Worm (Caenorhabditis elegans): ENCODE data around the gene tmem-145.

tmem-145 gene

ce11 chrX:12080581-12081162, 7.0 kb upstream of the tmem-145 start (continued):
- TF ChIP-seq D2030.7 (GFP tag; IDR thresholded peaks at IDR 0.05) (no peak), F22D6.2 (tag; optimal IDR thresholded peaks at IDR 0.05) (no peak), cebp-1 (GFP tag; IDR thresholded peaks at IDR 0.05) (no peak), cebp-1 (tag; optimal IDR thresholded peaks at IDR 0.05) (no peak)

ce11 chrX:12068250-12068649, 5.4 kb downstream of the tmem-145 start, which contains the start of gene lgc-24:
lgc-24 (plus strand) TSS chrX:12068550.
- TF ChIP-seq efl-1 (GFP tag; optimal IDR thresholded peaks at IDR 0.05) (no peak), atf-7 (tag; optimal IDR thresholded peaks at IDR 0.05) (no peak), C17E4.6 (GFP tag; IDR thresholded peaks at IDR 0.05) (no peak), Y56A3A.18 (GFP tag; IDR thresholded peaks at IDR 0.05) (no peak), Y53G8AR.9 (GFP tag; conservative IDR thresholded peaks at IDR 0.05) (no peak), mes-4 (tag; optimal IDR thresholded peaks at IDR 0.05) (no peak), pha-4 (tag; optimal IDR thresholded peaks at IDR 0.05) (no peak), madf-6 (GFP tag; IDR thresholded peaks at IDR 0.05) (no peak), akir-1 (GFP tag; optimal IDR thresholded peaks at IDR 0.05) (no peak), ztf-26 (tag; optimal IDR thresholded peaks at IDR 0.05) (no peak), ceh-79 (tag; optimal IDR thresholded peaks at IDR 0.05) (no peak), mel-28 (tag; optimal IDR thresholded peaks at IDR 0.05; ENCODE audit: borderline replicate concordance) (no peak), lin-40 (tag; optimal IDR thresholded peaks at IDR 0.05) (no peak), rec-8 (tag; optimal IDR thresholded peaks at IDR 0.05) (no peak)

ce11 chrX:12064908-12065307, 8.8 kb downstream of the tmem-145 start, which contains the start of gene lgc-23:
lgc-23 (plus strand) TSS chrX:12065208.
- TF ChIP-seq ceh-40 (GFP tag; IDR thresholded peaks at IDR 0.05) (no peak), lag-1 (GFP tag; IDR thresholded peaks at IDR 0.05) (no peak)

ce11 chrX:12056973-12057372, 16.7 kb downstream of the tmem-145 start, which contains the start of gene B0198.3:
B0198.3 (minus strand) TSS chrX:12057073.
- TF ChIP-seq F55B11.4 (tag; optimal IDR thresholded peaks at IDR 0.05; ENCODE audit: borderline replicate concordance, insufficient read depth) = no peak
- no peak for TF ChIP-seq mes-4 (tag; optimal IDR thresholded peaks at IDR 0.05)
- TF ChIP-seq B0261.1 (tag; optimal IDR thresholded peaks at IDR 0.05) = no peak
- no peak for TF ChIP-seq hlh-26 (GFP tag; conservative IDR thresholded peaks at IDR 0.05)
- no peak for TF ChIP-seq Y67H2A.10 (GFP tag; conservative IDR thresholded peaks at IDR 0.05)
- no peak for TF ChIP-seq mcd-1 (GFP tag; IDR thresholded peaks at IDR 0.05)

- TF ChIP-seq dox-1 (GFP tag; IDR thresholded peaks at IDR 0.05) = no peak
Observed at ce11 chrX:12038728-12039127, 34.9 kb downstream of the tmem-145 start.

ce11 chrX:12037978-12038377, 35.7 kb downstream of the tmem-145 start:
- TF ChIP-seq nhr-120 (GFP tag; IDR thresholded peaks at IDR 0.05) (no peak), unc-62 (GFP tag; optimal IDR thresholded peaks at IDR 0.05) (no peak), dpff-1 (tag; optimal IDR thresholded peaks at IDR 0.05) (no peak), ccch-3 (GFP tag; optimal IDR thresholded peaks at IDR 0.05) (no peak), Y95B8A.8 (GFP tag; IDR thresholded peaks at IDR 0.05) (no peak), snpc-4 (GFP tag; optimal IDR thresholded peaks at IDR 0.05) (no peak), snpc-4 (tag; optimal IDR thresholded peaks at IDR 0.05) (no peak), repo-1 (tag; optimal IDR thresholded peaks at IDR 0.05) (no peak), B0336.3 (GFP tag; IDR thresholded peaks at IDR 0.05) (no peak), tlf-1 (GFP tag; optimal IDR thresholded peaks at IDR 0.05) (no peak), hmg-1.2 (GFP tag; IDR thresholded peaks at IDR 0.05) (no peak), lin-40 (tag; optimal IDR thresholded peaks at IDR 0.05) (no peak)
